Fruit fly (Drosophila melanogaster) whole organism, embryonic: ENCODE results near the gene CG2006.

ENCODE experiments used
- Atf-2 ChIP-seq: fragments of 200-800 bp; sonication (Bioruptor generic); optimal IDR thresholded peaks from 2 replicates; lab custom pipeline; 2016; ENCODE audit warnings: missing biosample characterization, missing genetic modification characterization
- Atf3 ChIP-seq: fragments of 200-800 bp; sonication (Bioruptor generic); optimal IDR thresholded peaks from 3 replicates; lab custom pipeline; 2016; ENCODE audit warnings: missing biosample characterization, missing genetic modification characterization
- BtbVII ChIP-seq: fragments of 200-800 bp; sonication (Bioruptor generic); optimal IDR thresholded peaks from 3 replicates; lab custom pipeline; 2017; ENCODE audit warnings: missing biosample characterization, mild to moderate bottlenecking, missing genetic modification characterization
- CG10543 ChIP-seq: fragments of 200-800 bp; sonication (Bioruptor generic); optimal IDR thresholded peaks from 3 replicates; lab custom pipeline; 2017; ENCODE audit warnings: missing biosample characterization, mild to moderate bottlenecking, missing genetic modification characterization, moderate library complexity
- CG12071 ChIP-seq: fragments of 200-800 bp; sonication (Bioruptor generic); optimal IDR thresholded peaks from 3 replicates; lab custom pipeline; 2018; ENCODE audit warnings: missing biosample characterization, mild to moderate bottlenecking, missing genetic modification characterization
- CG12769 ChIP-seq: fragments of 200-800 bp; sonication (Bioruptor generic); optimal IDR thresholded peaks from 2 replicates; lab custom pipeline; 2019; ENCODE audit warnings: missing biosample characterization, mild to moderate bottlenecking, missing genetic modification characterization, moderate library complexity
- CG13894 ChIP-seq: fragments of 200-800 bp; sonication (Bioruptor generic); optimal IDR thresholded peaks from 3 replicates; lab custom pipeline; 2018; ENCODE audit warnings: missing biosample characterization, mild to moderate bottlenecking, missing genetic modification characterization, moderate library complexity
- CG17328 ChIP-seq: fragments of 200-800 bp; sonication (Bioruptor generic); IDR thresholded peaks from 2 replicates; pipeline ENCODE4 v1.3.6; 2022; ENCODE audit warnings: missing biosample characterization, missing genetic modification characterization
- CG17612 ChIP-seq: fragments of 200-800 bp; sonication (Bioruptor generic); IDR thresholded peaks from 2 replicates; pipeline ENCODE4 v1.3.6; 2022; ENCODE audit warnings: missing biosample characterization, missing genetic modification characterization
- CG18011 ChIP-seq: fragments of 200-800 bp; sonication (Bioruptor generic); optimal IDR thresholded peaks from 2 replicates; lab custom pipeline; 2017; ENCODE audit warnings: missing biosample characterization, missing genetic modification characterization, mild to moderate bottlenecking, moderate library complexity, missing genotype
- CG31441 ChIP-seq: fragments of 200-800 bp; sonication (Bioruptor generic); IDR thresholded peaks from 2 replicates; pipeline ENCODE4 v1.3.6; 2022; ENCODE audit warnings: missing biosample characterization, missing genetic modification characterization
- CG33557 ChIP-seq: fragments of 200-800 bp; sonication (Bioruptor generic); optimal IDR thresholded peaks from 2 replicates; lab custom pipeline; 2019; ENCODE audit warnings: missing biosample characterization, mild to moderate bottlenecking, missing genetic modification characterization, moderate library complexity
- CG34224 ChIP-seq: fragments of 200-800 bp; sonication (Bioruptor generic); IDR thresholded peaks from 3 replicates; pipeline ENCODE4 v1.3.6; 2022; ENCODE audit warnings: missing biosample characterization, missing genetic modification characterization; ENCODE audit not compliant: partially characterized antibody
- CG4282 ChIP-seq: fragments of 200-800 bp; sonication (Bioruptor generic); optimal IDR thresholded peaks from 2 replicates; lab custom pipeline; 2016; ENCODE audit warnings: missing biosample characterization, missing genetic modification characterization
- CG8281 ChIP-seq: fragments of 200-800 bp; sonication (Bioruptor generic); optimal IDR thresholded peaks from 2 replicates; lab custom pipeline; 2018; ENCODE audit warnings: missing biosample characterization, mild to moderate bottlenecking, missing genetic modification characterization, moderate library complexity
- CG9876 ChIP-seq: fragments of 200-800 bp; sonication (Bioruptor generic); optimal IDR thresholded peaks from 2 replicates; lab custom pipeline; 2016; ENCODE audit warnings: missing biosample characterization, missing genetic modification characterization
- CG9932 ChIP-seq: fragments of 200-800 bp; sonication (Bioruptor generic); IDR thresholded peaks from 2 replicates; pipeline ENCODE4 v1.3.6; 2022; ENCODE audit warnings: missing biosample characterization, missing genetic modification characterization
- CoRest ChIP-seq: fragments of 200-800 bp; sonication (Bioruptor generic); optimal IDR thresholded peaks from 3 replicates; lab custom pipeline; 2018; ENCODE audit warnings: missing biosample characterization, mild to moderate bottlenecking, missing genetic modification characterization, moderate library complexity
- D ChIP-seq, 2 experiments: fragments of 200-800 bp in 1 of 2; fragments of >200 bp in 1 of 2; sonication (Bioruptor generic) in 1 of 2; optimal IDR thresholded peaks; 2 replicates in 1 of 2; 3 replicates in 1 of 2; lab custom pipeline; 2017; ENCODE audit warnings: mild to moderate bottlenecking in 1 of 2, missing biosample characterization in 1 of 2, missing genetic modification characterization in 1 of 2, missing genetic modification reagents in 1 of 2
- Deaf1 ChIP-seq: fragments of 200-800 bp; optimal IDR thresholded peaks from 3 replicates; lab custom pipeline; 2019; ENCODE audit warnings: missing biosample characterization, mild to moderate bottlenecking, missing genetic modification characterization, moderate library complexity
- GATAe ChIP-seq: fragments of 200-800 bp; sonication (Bioruptor generic); conservative IDR thresholded peaks from 2 replicates; pipeline ENCODE4 v1.3.6; 2022; ENCODE audit warnings: missing biosample characterization, missing genetic modification characterization
- Hey ChIP-seq: fragments of 200-800 bp; sonication (Bioruptor generic); optimal IDR thresholded peaks from 3 replicates; lab custom pipeline; 2018; ENCODE audit warnings: missing biosample characterization, mild to moderate bottlenecking, missing genetic modification characterization
- Hr39 ChIP-seq: fragments of >200 bp; optimal IDR thresholded peaks from 2 replicates; lab custom pipeline; 2017
- MESR4 ChIP-seq: fragments of 200-800 bp; sonication (Bioruptor generic); optimal IDR thresholded peaks from 2 replicates; lab custom pipeline; 2018; ENCODE audit warnings: missing biosample characterization, mild to moderate bottlenecking, missing genetic modification characterization, moderate library complexity
- Mad ChIP-seq: fragments of 200-800 bp; sonication (Bioruptor generic); optimal IDR thresholded peaks from 2 replicates; lab custom pipeline; 2016; ENCODE audit warnings: missing biosample characterization, missing genetic modification characterization
- Meics ChIP-seq: fragments of 200-800 bp; sonication (Bioruptor generic); optimal IDR thresholded peaks from 2 replicates; lab custom pipeline; 2017; ENCODE audit warnings: missing biosample characterization, mild to moderate bottlenecking, missing genetic modification characterization
- Mrtf ChIP-seq: fragments of 200-800 bp; sonication (Bioruptor generic); IDR thresholded peaks from 3 replicates; pipeline ENCODE4 v1.3.6; 2022; ENCODE audit warnings: missing biosample characterization, missing genetic modification characterization
- Side ChIP-seq: fragments of 200-800 bp; sonication (Bioruptor generic); optimal IDR thresholded peaks from 2 replicates; lab custom pipeline; 2016; ENCODE audit warnings: missing biosample characterization, missing genetic modification characterization
- Spps ChIP-seq: fragments of 200-800 bp; sonication (Bioruptor generic); optimal IDR thresholded peaks from 2 replicates; lab custom pipeline; 2018; ENCODE audit warnings: missing biosample characterization, mild to moderate bottlenecking, missing genetic modification characterization
- Xbp1 ChIP-seq: fragments of 200-800 bp; sonication (Bioruptor generic); optimal IDR thresholded peaks from 3 replicates; lab custom pipeline; 2016; ENCODE audit warnings: missing biosample characterization, mild to moderate bottlenecking, missing genetic modification characterization
- ap ChIP-seq: fragments of 200-800 bp; sonication (Bioruptor generic); IDR thresholded peaks from 2 replicates; pipeline ENCODE4 v1.3.6; 2022; ENCODE audit warnings: missing biosample characterization, missing genetic modification characterization
- cato ChIP-seq: fragments of 200-800 bp; sonication (Bioruptor generic); optimal IDR thresholded peaks from 2 replicates; lab custom pipeline; 2016; ENCODE audit warnings: missing biosample characterization, missing genetic modification characterization, borderline replicate concordance
- chn ChIP-seq: fragments of 200-800 bp; sonication (Bioruptor generic); optimal IDR thresholded peaks from 2 replicates; lab custom pipeline; 2016; ENCODE audit warnings: missing biosample characterization, missing genetic modification characterization
- cwo ChIP-seq: fragments of 200-800 bp; sonication (Bioruptor generic); optimal IDR thresholded peaks from 3 replicates; lab custom pipeline; 2017; ENCODE audit warnings: missing biosample characterization, missing genetic modification characterization, mild to moderate bottlenecking, moderate library complexity, missing genetic modification reagents
- dmrt11E ChIP-seq: fragments of 200-800 bp; sonication (Bioruptor generic); optimal IDR thresholded peaks from 3 replicates; lab custom pipeline; 2018; ENCODE audit warnings: missing biosample characterization, mild to moderate bottlenecking, missing genetic modification characterization, moderate library complexity
- eve ChIP-seq, 2 experiments: fragments of >200 bp; optimal IDR thresholded peaks; 2 replicates each; lab custom pipeline; 2017; ENCODE audit warnings: missing biosample characterization in 2 of 2, missing genetic modification characterization in 2 of 2
- fd102C ChIP-seq: fragments of 200-800 bp; sonication (Bioruptor generic); optimal IDR thresholded peaks from 2 replicates; lab custom pipeline; 2018; ENCODE audit warnings: missing biosample characterization, mild to moderate bottlenecking, missing genetic modification characterization, moderate library complexity
- gcm ChIP-seq: fragments of 200-800 bp; sonication (Bioruptor generic); optimal IDR thresholded peaks from 2 replicates; lab custom pipeline; 2019; ENCODE audit warnings: missing biosample characterization, mild to moderate bottlenecking, missing genetic modification characterization, moderate library complexity
- grau ChIP-seq: fragments of 200-800 bp; optimal IDR thresholded peaks from 3 replicates; lab custom pipeline; 2019; ENCODE audit warnings: missing biosample characterization, mild to moderate bottlenecking, missing genetic modification characterization, moderate library complexity
- gsb-n ChIP-seq: fragments of 200-800 bp; sonication (Bioruptor generic); optimal IDR thresholded peaks from 3 replicates; lab custom pipeline; 2018; ENCODE audit warnings: missing biosample characterization, mild to moderate bottlenecking, missing genetic modification characterization
- jumu ChIP-seq: fragments of 200-800 bp; sonication (Bioruptor generic); optimal IDR thresholded peaks from 3 replicates; lab custom pipeline; 2016; ENCODE audit warnings: missing biosample characterization, missing genetic modification characterization
- pb ChIP-seq: fragments of 200-800 bp; sonication (Bioruptor generic); optimal IDR thresholded peaks from 3 replicates; lab custom pipeline; 2016; ENCODE audit warnings: missing biosample characterization, missing genetic modification characterization
- pnt ChIP-seq: fragments of 200-800 bp; sonication (Bioruptor generic); optimal IDR thresholded peaks from 3 replicates; lab custom pipeline; 2016; ENCODE audit warnings: missing biosample characterization, missing genetic modification characterization
- repo ChIP-seq: fragments of 200-800 bp; sonication (Bioruptor generic); optimal IDR thresholded peaks from 2 replicates; lab custom pipeline; 2016; ENCODE audit warnings: missing biosample characterization, missing genetic modification characterization
- ro ChIP-seq: fragments of 200-800 bp; sonication (Bioruptor generic); IDR thresholded peaks from 2 replicates; pipeline ENCODE4 v1.3.6; 2022; ENCODE audit warnings: missing biosample characterization, missing genetic modification characterization
- sim ChIP-seq: fragments of 200-800 bp; sonication (Bioruptor generic); IDR thresholded peaks from 2 replicates; pipeline ENCODE4 v1.3.6; 2022; ENCODE audit warnings: missing biosample characterization, missing genetic modification characterization
- sisA ChIP-seq: fragments of 200-800 bp; sonication (Bioruptor generic); IDR thresholded peaks from 2 replicates; pipeline ENCODE4 v1.3.6; 2022; ENCODE audit warnings: missing biosample characterization, missing genetic modification characterization
- so ChIP-seq: fragments of 200-800 bp; sonication (Bioruptor generic); IDR thresholded peaks from 3 replicates; pipeline ENCODE4 v1.3.6; 2022; ENCODE audit warnings: missing biosample characterization, missing genetic modification characterization
- tap ChIP-seq: fragments of 200-800 bp; optimal IDR thresholded peaks from 3 replicates; lab custom pipeline; 2019; ENCODE audit warnings: missing biosample characterization, mild to moderate bottlenecking, missing genetic modification characterization, moderate library complexity
- toy ChIP-seq: fragments of 200-800 bp; sonication (Bioruptor generic); IDR thresholded peaks from 2 replicates; pipeline ENCODE4 v1.3.6; 2022; ENCODE audit warnings: missing biosample characterization, missing genetic modification characterization
- tx ChIP-seq: fragments of 200-800 bp; sonication (Bioruptor generic); optimal IDR thresholded peaks from 2 replicates; lab custom pipeline; 2016; ENCODE audit warnings: missing biosample characterization, missing genetic modification characterization

The CG2006 gene

dm6 chr3R:29522164-29522563, 32.9 kb downstream of the CG2006 start (continued):
- peak; percentile 53 for TF ChIP-seq CG31441
- TF ChIP-seq CG12769 (tag; lab: Kevin White, UChicago) = no peak
- peak; percentile 33 for TF ChIP-seq chn (GFP tag; lab: Kevin White, UChicago)
- no peak for TF ChIP-seq Hr39
- no peak for TF ChIP-seq cwo
- TF ChIP-seq CG13894 = no peak
- no peak for TF ChIP-seq Meics
- TF ChIP-seq Atf3 = no peak
- TF ChIP-seq ap (GFP tag; lab: Robert Waterston, UW) = 0 out of 2 replicates have a peak, but pooled peaks have one; percentile 31
- no peak for TF ChIP-seq Deaf1
- TF ChIP-seq Side (GFP tag; lab: Kevin White, UChicago) = no peak
- TF ChIP-seq Mrtf (GFP tag; lab: Robert Waterston, UW) = no peak
- no peak for TF ChIP-seq Atf-2 (GFP tag; lab: Kevin White, UChicago)
- TF ChIP-seq CG9876 (GFP tag; lab: Kevin White, UChicago) = no peak
- no peak for TF ChIP-seq CG34224 (GFP tag; lab: Robert Waterston, UW)
- TF ChIP-seq CG12071 (GFP tag; lab: Kevin White, UChicago) = no peak
- TF ChIP-seq Hey (tag; lab: Kevin White, UChicago) = no peak
- TF ChIP-seq ro (GFP tag; lab: Robert Waterston, UW) = no peak; the same call in 1 of the 2 replicates
- TF ChIP-seq Mad = no peak
- 0 out of 3 replicates have a peak, but pooled peaks have one; percentile 52 for TF ChIP-seq so (GFP tag; lab: Robert Waterston, UW)
- peak; percentile 41 for TF ChIP-seq fd102C (GFP tag; lab: Kevin White, UChicago)
- no peak for TF ChIP-seq CG10543 (GFP tag; lab: Kevin White, UChicago)
- no peak for TF ChIP-seq cato (GFP tag; lab: Kevin White, UChicago)
- TF ChIP-seq sim (GFP tag; lab: Robert Waterston, UW) = peak; percentile 17; the same call in 1 of the 2 replicates
- TF ChIP-seq CG17612 (GFP tag; lab: Robert Waterston, UW) = no peak
- TF ChIP-seq BtbVII = no peak

- no peak for TF ChIP-seq D (optimal IDR thresholded peaks at IDR 0.05; lab: Kevin White, UChicago)
- TF ChIP-seq D (GFP tag; optimal IDR thresholded peaks at IDR 0.05; lab: Kevin White, UChicago) = peak; percentile 47
- TF ChIP-seq CG33557 = no peak
- peak; percentile 26 for TF ChIP-seq CoRest (tag; lab: Kevin White, UChicago)
- TF ChIP-seq CG17328 (GFP tag; lab: Robert Waterston, UW) = no peak
- TF ChIP-seq jumu (GFP tag; lab: Kevin White, UChicago) = no peak
- TF ChIP-seq CG9932 (GFP tag; lab: Robert Waterston, UW) = no peak
- TF ChIP-seq Spps (tag; lab: Kevin White, UChicago) = no peak
- TF ChIP-seq Xbp1 = peak; percentile 7
- TF ChIP-seq pb = no peak
- TF ChIP-seq sisA (GFP tag; lab: Robert Waterston, UW) = no peak
- no peak for TF ChIP-seq CG8281 (tag; lab: Kevin White, UChicago)
- peak; percentile 9 for TF ChIP-seq gsb-n
- TF ChIP-seq tap (tag; lab: Kevin White, UChicago) = no peak
- TF ChIP-seq repo (GFP tag; lab: Kevin White, UChicago) = no peak
- TF ChIP-seq pnt (GFP tag; lab: Kevin White, UChicago) = no peak
- TF ChIP-seq toy = no peak
- TF ChIP-seq CG18011 (GFP tag; lab: Kevin White, UChicago) = no peak
- no peak for TF ChIP-seq tx
- peak; percentile 38 for TF ChIP-seq dmrt11E (tag; lab: Kevin White, UChicago)
- TF ChIP-seq gcm (GFP tag; lab: Kevin White, UChicago) = no peak
- no peak for TF ChIP-seq MESR4 (GFP tag; lab: Kevin White, UChicago)
- no peak for TF ChIP-seq grau (tag; lab: Kevin White, UChicago)
- TF ChIP-seq CG4282 = no peak
- TF ChIP-seq eve (GFP tag; optimal IDR thresholded peaks at IDR 0.05; lab: Kevin White, UChicago) = no peak
- TF ChIP-seq GATAe (GFP tag; lab: Robert Waterston, UW) = no peak
Measured at dm6 chr3R:29523978-29524775, 34.9 kb downstream of the CG2006 start.
